Worm (Caenorhabditis elegans) whole organism, L3 larva: ENCODE results near the gene srd-35.

Source experiments
- R02D3.7 ChIP-seq: fragments of 150-350 bp; optimal IDR thresholded peaks from 2 replicates; lab custom pipeline; 2014; ENCODE audit warnings: missing biosample characterization, missing genetic modification characterization
- ZK546.5 ChIP-seq: sonication (generic microtip); optimal IDR thresholded peaks from 2 replicates; lab custom pipeline; 2017; ENCODE audit warnings: missing biosample characterization, missing genetic modification characterization
- ama-1 ChIP-seq: fragments of 150-350 bp; optimal IDR thresholded peaks from 2 replicates; lab custom pipeline; 2018
- ceh-28 ChIP-seq: fragments of 150-350 bp; optimal IDR thresholded peaks from 2 replicates; lab custom pipeline; 2014; ENCODE audit warnings: missing biosample characterization, missing genetic modification reagents, missing genetic modification characterization
- ceh-82 ChIP-seq: fragments of 150-350 bp; optimal IDR thresholded peaks from 2 replicates; lab custom pipeline; 2014; ENCODE audit warnings: missing biosample characterization, missing genetic modification characterization
- egl-5 ChIP-seq: fragments of 150-350 bp; optimal IDR thresholded peaks from 2 replicates; lab custom pipeline; 2017; ENCODE audit warnings: missing biosample characterization, missing genetic modification reagents, missing genetic modification characterization, inconsistent platforms
- elt-1 ChIP-seq: fragments of 150-350 bp; optimal IDR thresholded peaks from 2 replicates; lab custom pipeline; 2014; ENCODE audit warnings: missing biosample characterization, missing genetic modification characterization
- elt-2 ChIP-seq: sonication (generic microtip); optimal IDR thresholded peaks from 2 replicates; lab custom pipeline; 2016; ENCODE audit warnings: missing genetic modification reagents, mild to moderate bottlenecking, missing genetic modification characterization, missing compliant biosample characterization
- elt-3 ChIP-seq, 3 experiments: fragments of 150-350 bp in 1 of 3; sonication (generic microtip) in 2 of 3; optimal IDR thresholded peaks; 2 replicates in 2 of 3; 4 replicates in 1 of 3; lab custom pipeline; 2014 to 2017; ENCODE audit warnings: missing biosample characterization in 3 of 3, missing genetic modification characterization in 3 of 3
- eor-1 ChIP-seq, 2 experiments: fragments of 150-350 bp; optimal IDR thresholded peaks; 2 replicates each; lab custom pipeline; 2014 to 2018; ENCODE audit warnings: missing biosample characterization in 2 of 2, missing genetic modification characterization in 2 of 2
- fkh-10 ChIP-seq: sonication (generic microtip); optimal IDR thresholded peaks from 2 replicates; lab custom pipeline; 2017; ENCODE audit warnings: missing biosample characterization, missing genetic modification reagents, missing genetic modification characterization
- hmg-11 ChIP-seq: sonication (generic microtip); optimal IDR thresholded peaks from 2 replicates; lab custom pipeline; 2016; ENCODE audit warnings: missing genetic modification characterization, missing compliant biosample characterization
- lin-15B ChIP-seq: fragments of 150-350 bp; optimal IDR thresholded peaks from 2 replicates; lab custom pipeline; 2014; ENCODE audit warnings: missing biosample characterization, missing genetic modification characterization
- lin-39 ChIP-seq: fragments of 150-350 bp; optimal IDR thresholded peaks from 2 replicates; lab custom pipeline; 2018; ENCODE audit warnings: missing biosample characterization, missing genetic modification reagents, missing genetic modification characterization
- mml-1 ChIP-seq: fragments of 150-350 bp; sonication (generic microtip); optimal IDR thresholded peaks from 3 replicates; lab custom pipeline; 2014; ENCODE audit warnings: missing biosample characterization, missing genetic modification characterization
- nfya-1 ChIP-seq: sonication (generic microtip); optimal IDR thresholded peaks from 2 replicates; lab custom pipeline; 2017; ENCODE audit warnings: missing genetic modification characterization, mild to moderate bottlenecking, missing compliant biosample characterization, antibody characterized with exemption, moderate library complexity; ENCODE audit not compliant: insufficient read depth
- nhr-12 ChIP-seq: fragments of 150-350 bp; optimal IDR thresholded peaks from 2 replicates; lab custom pipeline; 2014; ENCODE audit warnings: missing biosample characterization, missing genetic modification characterization
- nhr-23 ChIP-seq: fragments of 150-350 bp; optimal IDR thresholded peaks from 2 replicates; lab custom pipeline; 2014; ENCODE audit warnings: missing biosample characterization, missing genetic modification reagents, missing genetic modification characterization
- nhr-25 ChIP-seq: sonication (generic microtip); optimal IDR thresholded peaks from 2 replicates; lab custom pipeline; 2017; ENCODE audit warnings: missing biosample characterization, missing genetic modification characterization
- nhr-28 ChIP-seq: fragments of 150-350 bp; optimal IDR thresholded peaks from 2 replicates; lab custom pipeline; 2014; ENCODE audit warnings: missing biosample characterization, missing genetic modification characterization
- nhr-43 ChIP-seq: sonication (generic microtip); optimal IDR thresholded peaks from 2 replicates; lab custom pipeline; 2016; ENCODE audit warnings: mild to moderate bottlenecking, missing genetic modification characterization, missing compliant biosample characterization; ENCODE audit not compliant: poor library complexity, severe bottlenecking
- nhr-67 ChIP-seq: fragments of 150-350 bp; optimal IDR thresholded peaks from 2 replicates; lab custom pipeline; 2014; ENCODE audit warnings: missing biosample characterization, missing genetic modification characterization
- nhr-77 ChIP-seq: fragments of 150-350 bp; optimal IDR thresholded peaks from 2 replicates; lab custom pipeline; 2014; ENCODE audit warnings: missing biosample characterization, missing genetic modification characterization
- pha-4 ChIP-seq: fragments of 150-350 bp; optimal IDR thresholded peaks from 2 replicates; lab custom pipeline; 2014; ENCODE audit warnings: missing biosample characterization, missing genetic modification reagents, missing genetic modification characterization
- pqm-1 ChIP-seq: fragments of 150-350 bp; optimal IDR thresholded peaks from 2 replicates; lab custom pipeline; 2017; ENCODE audit warnings: missing biosample characterization, missing genetic modification characterization, inconsistent platforms
- skn-1 ChIP-seq: fragments of 150-350 bp; optimal IDR thresholded peaks from 2 replicates; lab custom pipeline; 2014; ENCODE audit warnings: missing biosample characterization, missing genetic modification characterization
- snpc-4 ChIP-seq: fragments of 150-350 bp; optimal IDR thresholded peaks from 2 replicates; lab custom pipeline; 2014; ENCODE audit warnings: missing biosample characterization, missing genetic modification characterization
- unc-39 ChIP-seq: sonication (generic microtip); optimal IDR thresholded peaks from 4 replicates; lab custom pipeline; 2017; ENCODE audit warnings: missing biosample characterization, missing genetic modification characterization
- zag-1 ChIP-seq: fragments of 150-350 bp; optimal IDR thresholded peaks from 2 replicates; lab custom pipeline; 2014; ENCODE audit warnings: missing biosample characterization, missing genetic modification characterization

The srd-35 gene

DNA sequence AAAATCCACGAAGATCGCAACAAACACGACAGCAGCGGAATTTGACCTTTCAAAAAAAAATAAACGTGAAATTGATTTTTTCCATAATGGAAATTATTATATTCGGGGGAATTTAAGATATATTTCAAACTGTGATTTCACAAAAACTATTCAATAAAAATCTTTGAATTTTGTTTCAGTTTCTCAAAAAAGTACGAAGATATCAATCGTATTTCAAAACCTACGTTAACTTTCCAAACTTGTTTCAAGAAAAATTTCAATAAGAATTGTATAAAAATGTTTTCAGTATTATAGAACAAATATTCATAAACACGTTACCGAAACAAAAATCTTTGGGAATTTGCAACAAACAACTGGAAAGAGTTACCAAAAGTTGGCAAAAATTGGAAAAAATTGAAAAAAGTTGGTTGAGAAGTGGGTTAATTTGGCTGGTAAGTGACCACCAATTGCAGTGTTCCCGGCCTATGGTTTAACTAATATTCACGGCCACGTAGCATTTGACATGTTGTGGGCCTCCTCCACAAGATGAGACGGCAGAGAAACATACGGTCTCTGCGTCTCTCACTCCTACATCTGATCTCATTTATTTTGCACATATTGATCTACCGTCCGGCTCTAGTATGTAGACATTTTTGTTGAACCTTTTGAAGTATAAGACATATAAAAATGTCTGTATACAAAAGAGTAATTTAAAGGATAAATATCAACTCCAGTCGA, 13.2 kb upstream of the srd-35 start, which contains the start of the genes T16G1.9 and T16G1.18:
T16G1.9 (minus strand) TSS at position 51 of the 717 bp plus-strand sequence.
T16G1.18 (plus strand) TSS at position 493 of the 717 bp plus-strand sequence.
- peak; percentile 58 for TF ChIP-seq lin-15B (tag; lab: Kevin White, UChicago)
- no peak for TF ChIP-seq nhr-67 (tag; lab: Kevin White, UChicago)
- peak; percentile 18 for TF ChIP-seq nhr-23 (tag; lab: Kevin White, UChicago)
- TF ChIP-seq ama-1 (lab: Kevin White, UChicago) = peak; percentile 72
- TF ChIP-seq pqm-1 (tag; lab: Kevin White, UChicago) = peak; percentile 22
- TF ChIP-seq snpc-4 (tag; lab: Kevin White, UChicago) = peak; percentile 54
- no peak for TF ChIP-seq fkh-10
- TF ChIP-seq elt-2 (tag; lab: Kevin White, UChicago) = peak; percentile 42
- TF ChIP-seq nhr-25 (tag; lab: Kevin White, UChicago) = peak; percentile 54
- TF ChIP-seq pha-4 (tag; lab: Kevin White, UChicago) = peak; percentile 71
- TF ChIP-seq unc-39 (tag; lab: Kevin White, UChicago) = no peak
- no peak for TF ChIP-seq nfya-1 (tag; lab: Kevin White, UChicago)
- TF ChIP-seq zag-1 = no peak
- peak; percentile 42 for TF ChIP-seq hmg-11 (tag; lab: Kevin White, UChicago)
- peak; percentile 6 for TF ChIP-seq nhr-43 (tag; lab: Kevin White, UChicago)
- peak; percentile 4 for TF ChIP-seq lin-39

DNA sequence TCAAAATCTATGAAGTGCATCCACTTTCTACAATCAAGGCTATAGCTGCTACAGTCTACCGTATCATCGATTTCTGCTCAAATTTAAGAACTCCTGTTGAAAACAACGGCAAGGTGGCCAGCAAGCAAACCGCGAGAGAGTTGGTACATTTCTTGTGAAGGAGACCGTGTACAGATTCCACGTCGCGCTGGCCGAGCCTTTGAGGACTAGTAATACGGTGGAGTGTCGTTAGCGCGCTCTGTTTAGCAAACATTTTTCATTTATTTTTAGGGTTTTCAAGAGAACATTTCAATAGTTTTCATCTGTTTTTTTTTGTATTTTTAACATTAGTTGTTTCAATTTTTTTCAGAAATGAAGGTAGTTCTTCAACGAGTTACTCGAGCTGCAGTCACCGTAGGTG, 11.9 kb upstream of the srd-35 start, which contains the start of gene pqn-68:
pqn-68 (plus strand) TSS at position 350 of the 400 bp plus-strand sequence.
- TF ChIP-seq nhr-23 (tag; lab: Kevin White, UChicago) (peak; percentile 12), skn-1 (tag; lab: Kevin White, UChicago) (no peak), hmg-11 (tag; lab: Kevin White, UChicago) (peak; percentile 48), pha-4 (tag; lab: Kevin White, UChicago) (peak; percentile 60), nhr-77 (tag; lab: Kevin White, UChicago) (no peak), nfya-1 (tag; lab: Kevin White, UChicago) (peak; percentile 42), lin-15B (tag; lab: Kevin White, UChicago) (peak; percentile 33), R02D3.7 (tag; lab: Kevin White, UChicago) (no peak)

DNA sequence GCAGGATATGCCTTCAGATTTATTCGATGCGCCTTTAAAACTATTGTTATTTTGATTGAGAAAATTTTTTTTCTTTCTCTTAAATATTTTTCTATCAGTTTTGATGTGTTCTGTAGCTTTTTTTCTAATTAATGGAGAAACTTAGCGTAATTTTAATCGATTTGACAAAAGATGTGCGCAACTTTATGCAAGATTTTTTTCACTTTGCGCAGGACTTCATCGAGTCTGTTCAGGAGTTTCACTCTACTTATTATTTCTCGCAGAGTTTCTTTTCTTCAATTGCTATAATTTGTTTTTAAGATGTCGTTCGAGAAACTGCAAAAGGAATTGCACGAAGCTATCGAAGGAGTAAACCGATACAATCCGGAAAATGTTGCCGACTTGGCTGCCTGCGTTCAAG, 10.5 kb upstream of the srd-35 start, which contains the start of gene eif-3.K:
eif-3.K (plus strand) TSS at position 301 of the 400 bp plus-strand sequence.
- TF ChIP-seq zag-1 (no peak), pha-4 (tag; lab: Kevin White, UChicago) (no peak), snpc-4 (tag; lab: Kevin White, UChicago) (no peak), egl-5 (no peak), ama-1 (lab: Kevin White, UChicago) (no peak), nhr-12 (no peak), skn-1 (tag; lab: Kevin White, UChicago) (no peak), R02D3.7 (tag; lab: Kevin White, UChicago) (no peak), mml-1 (no peak), ceh-28 (no peak), nhr-25 (tag; lab: Kevin White, UChicago) (no peak), nhr-28 (tag; lab: Kevin White, UChicago) (no peak)

DNA sequence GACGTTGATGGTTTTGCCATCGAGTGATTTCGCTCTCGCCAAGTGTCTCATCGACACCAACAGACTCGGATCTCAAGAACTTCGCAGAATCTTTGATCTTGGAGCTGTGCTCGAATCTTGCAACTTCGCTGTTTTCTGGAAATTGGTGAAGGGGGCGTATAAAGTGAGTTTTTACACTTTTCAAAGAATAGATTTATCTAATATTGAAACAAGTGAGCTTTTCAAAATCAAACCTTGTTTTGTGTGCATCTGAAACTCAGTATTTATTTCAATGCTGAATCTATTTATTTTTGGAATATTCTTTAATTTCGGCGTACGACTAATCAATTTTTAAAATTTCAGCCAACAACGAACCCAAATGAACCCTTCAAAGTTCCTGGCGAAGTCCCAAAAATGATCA, 9.9 kb upstream of the srd-35 start:
- TF ChIP-seq elt-1 (tag; lab: Kevin White, UChicago) = no peak
- TF ChIP-seq R02D3.7 (tag; lab: Kevin White, UChicago) = no peak
- no peak for TF ChIP-seq ZK546.5 (tag; lab: Kevin White, UChicago)
- no peak for TF ChIP-seq hmg-11 (tag; lab: Kevin White, UChicago)
- TF ChIP-seq nfya-1 (tag; lab: Kevin White, UChicago) = no peak
- TF ChIP-seq eor-1 (tag; optimal IDR thresholded peaks at IDR 0.05; lab: Kevin White, UChicago) = no peak
- TF ChIP-seq ceh-82 (tag; lab: Kevin White, UChicago) = no peak
- TF ChIP-seq unc-39 (tag; lab: Kevin White, UChicago) = no peak
- TF ChIP-seq zag-1 = no peak
- TF ChIP-seq nhr-23 (tag; lab: Kevin White, UChicago) = no peak

DNA sequence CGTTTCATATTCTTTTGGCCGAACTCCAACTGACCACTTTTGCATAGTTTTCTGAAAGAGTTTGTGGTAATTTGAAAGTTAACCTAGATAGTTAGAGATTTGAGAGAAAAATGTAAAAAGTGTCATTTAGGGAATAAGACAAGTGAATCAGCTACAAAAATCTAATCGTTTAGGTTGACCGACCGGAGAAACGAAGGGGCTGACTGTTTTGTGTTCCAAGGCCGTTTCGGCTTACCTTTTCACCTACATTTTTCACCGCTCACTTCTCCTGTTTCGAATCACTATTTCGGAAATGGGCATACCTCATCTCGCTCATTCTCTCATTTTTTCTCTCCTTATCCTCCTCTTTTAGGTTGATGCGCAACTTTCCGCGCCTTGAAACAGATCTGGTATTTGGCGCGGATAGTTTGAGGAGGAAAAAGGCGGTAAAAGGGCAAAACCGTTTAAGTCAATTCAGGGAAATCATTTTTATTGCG, 3.1 kb upstream of the srd-35 start, which contains the start of gene mpst-7:
mpst-7 (minus strand) TSS at position 51 of the 476 bp plus-strand sequence.
- TF ChIP-seq elt-3 (tag; optimal IDR thresholded peaks at IDR 0.05; lab: Kevin White, UChicago) = no peak
- TF ChIP-seq nhr-25 (tag; lab: Kevin White, UChicago) = peak; percentile 57
- TF ChIP-seq R02D3.7 (tag; lab: Kevin White, UChicago) = no peak
- no peak for TF ChIP-seq nhr-12
- TF ChIP-seq ceh-82 (tag; lab: Kevin White, UChicago) = no peak
- TF ChIP-seq nhr-23 (tag; lab: Kevin White, UChicago) = peak; percentile 21
- no peak for TF ChIP-seq nhr-77 (tag; lab: Kevin White, UChicago)
